Worm (Caenorhabditis elegans) whole organism, L3 larva: ENCODE data around the gene flh-1.
A peak's percentile ranks its signal among the peaks of the same experiment; 100 is the strongest.
"Not testable (repeated sequence)": the region's sequence is repeated elsewhere in the genome, so short reads cannot be mapped to it uniquely, and the experiment has no call there.

Experiments
- R02D3.7 ChIP-seq: fragments of 150-350 bp; optimal IDR thresholded peaks from 2 replicates; lab custom pipeline; 2014; ENCODE audit warnings: missing biosample characterization, missing genetic modification characterization
- aly-2 ChIP-seq: fragments of 150-350 bp; optimal IDR thresholded peaks from 2 replicates; lab custom pipeline; 2014; ENCODE audit warnings: missing biosample characterization, missing genetic modification characterization
- ceh-16 ChIP-seq: sonication (generic microtip); optimal IDR thresholded peaks from 2 replicates; lab custom pipeline; 2017; ENCODE audit warnings: missing biosample characterization, missing genetic modification characterization
- ceh-28 ChIP-seq: fragments of 150-350 bp; optimal IDR thresholded peaks from 2 replicates; lab custom pipeline; 2014; ENCODE audit warnings: missing biosample characterization, missing genetic modification reagents, missing genetic modification characterization
- ceh-82 ChIP-seq: fragments of 150-350 bp; optimal IDR thresholded peaks from 2 replicates; lab custom pipeline; 2014; ENCODE audit warnings: missing biosample characterization, missing genetic modification characterization
- egl-5 ChIP-seq: fragments of 150-350 bp; optimal IDR thresholded peaks from 2 replicates; lab custom pipeline; 2017; ENCODE audit warnings: missing biosample characterization, missing genetic modification reagents, missing genetic modification characterization, inconsistent platforms
- elt-1 ChIP-seq: fragments of 150-350 bp; optimal IDR thresholded peaks from 2 replicates; lab custom pipeline; 2014; ENCODE audit warnings: missing biosample characterization, missing genetic modification characterization
- elt-2 ChIP-seq: sonication (generic microtip); optimal IDR thresholded peaks from 2 replicates; lab custom pipeline; 2016; ENCODE audit warnings: missing genetic modification reagents, mild to moderate bottlenecking, missing genetic modification characterization, missing compliant biosample characterization
- elt-3 ChIP-seq, 3 experiments: fragments of 150-350 bp in 1 of 3; sonication (generic microtip) in 2 of 3; optimal IDR thresholded peaks; 2 replicates in 2 of 3; 4 replicates in 1 of 3; lab custom pipeline; 2014 to 2017; ENCODE audit warnings: missing biosample characterization in 3 of 3, missing genetic modification characterization in 3 of 3
- eor-1 ChIP-seq, 2 experiments: fragments of 150-350 bp; optimal IDR thresholded peaks; 2 replicates each; lab custom pipeline; 2014 to 2018; ENCODE audit warnings: missing biosample characterization in 2 of 2, missing genetic modification characterization in 2 of 2
- fkh-10 ChIP-seq: sonication (generic microtip); optimal IDR thresholded peaks from 2 replicates; lab custom pipeline; 2017; ENCODE audit warnings: missing biosample characterization, missing genetic modification reagents, missing genetic modification characterization
- fos-1 ChIP-seq: fragments of 150-350 bp; optimal IDR thresholded peaks from 2 replicates; lab custom pipeline; 2014; ENCODE audit warnings: missing biosample characterization, missing genetic modification characterization
- jun-1 ChIP-seq: fragments of 150-350 bp; optimal IDR thresholded peaks from 2 replicates; lab custom pipeline; 2014; ENCODE audit warnings: missing biosample characterization, missing genetic modification reagents, missing genetic modification characterization
- lin-15B ChIP-seq: fragments of 150-350 bp; optimal IDR thresholded peaks from 2 replicates; lab custom pipeline; 2014; ENCODE audit warnings: missing biosample characterization, missing genetic modification characterization
- lin-39 ChIP-seq: fragments of 150-350 bp; optimal IDR thresholded peaks from 2 replicates; lab custom pipeline; 2018; ENCODE audit warnings: missing biosample characterization, missing genetic modification reagents, missing genetic modification characterization
- mml-1 ChIP-seq: fragments of 150-350 bp; sonication (generic microtip); optimal IDR thresholded peaks from 3 replicates; lab custom pipeline; 2014; ENCODE audit warnings: missing biosample characterization, missing genetic modification characterization
- nfya-1 ChIP-seq: sonication (generic microtip); optimal IDR thresholded peaks from 2 replicates; lab custom pipeline; 2017; ENCODE audit warnings: missing genetic modification characterization, mild to moderate bottlenecking, missing compliant biosample characterization, antibody characterized with exemption, moderate library complexity; ENCODE audit not compliant: insufficient read depth
- nhr-11 ChIP-seq: fragments of 150-350 bp; optimal IDR thresholded peaks from 2 replicates; lab custom pipeline; 2014; ENCODE audit warnings: missing biosample characterization, missing genetic modification characterization
- nhr-23 ChIP-seq: fragments of 150-350 bp; optimal IDR thresholded peaks from 2 replicates; lab custom pipeline; 2014; ENCODE audit warnings: missing biosample characterization, missing genetic modification reagents, missing genetic modification characterization
- nhr-237 ChIP-seq: fragments of 150-350 bp; optimal IDR thresholded peaks from 2 replicates; lab custom pipeline; 2014; ENCODE audit warnings: missing biosample characterization, missing genetic modification characterization
- nhr-28 ChIP-seq: fragments of 150-350 bp; optimal IDR thresholded peaks from 2 replicates; lab custom pipeline; 2014; ENCODE audit warnings: missing biosample characterization, missing genetic modification characterization
- nhr-43 ChIP-seq: sonication (generic microtip); optimal IDR thresholded peaks from 2 replicates; lab custom pipeline; 2016; ENCODE audit warnings: mild to moderate bottlenecking, missing genetic modification characterization, missing compliant biosample characterization; ENCODE audit not compliant: poor library complexity, severe bottlenecking
- nhr-76 ChIP-seq: fragments of 150-350 bp; sonication (generic microtip); optimal IDR thresholded peaks from 5 replicates; lab custom pipeline; 2014; ENCODE audit warnings: missing biosample characterization, missing genetic modification characterization
- nhr-77 ChIP-seq: fragments of 150-350 bp; optimal IDR thresholded peaks from 2 replicates; lab custom pipeline; 2014; ENCODE audit warnings: missing biosample characterization, missing genetic modification characterization
- pqm-1 ChIP-seq: fragments of 150-350 bp; optimal IDR thresholded peaks from 2 replicates; lab custom pipeline; 2017; ENCODE audit warnings: missing biosample characterization, missing genetic modification characterization, inconsistent platforms
- sea-2 ChIP-seq: fragments of 150-350 bp; sonication (generic microtip); optimal IDR thresholded peaks from 4 replicates; lab custom pipeline; 2014; ENCODE audit warnings: missing biosample characterization, missing genetic modification reagents, missing genetic modification characterization
- skn-1 ChIP-seq: fragments of 150-350 bp; optimal IDR thresholded peaks from 2 replicates; lab custom pipeline; 2014; ENCODE audit warnings: missing biosample characterization, missing genetic modification characterization
- snpc-4 ChIP-seq: fragments of 150-350 bp; optimal IDR thresholded peaks from 2 replicates; lab custom pipeline; 2014; ENCODE audit warnings: missing biosample characterization, missing genetic modification characterization
- unc-62 ChIP-seq: fragments of 150-350 bp; sonication (generic microtip); optimal IDR thresholded peaks from 4 replicates; lab custom pipeline; 2014; ENCODE audit warnings: missing biosample characterization, missing genetic modification reagents, missing genetic modification characterization
- zag-1 ChIP-seq: fragments of 150-350 bp; optimal IDR thresholded peaks from 2 replicates; lab custom pipeline; 2014; ENCODE audit warnings: missing biosample characterization, missing genetic modification characterization
- ztf-11 ChIP-seq: fragments of 150-350 bp; optimal IDR thresholded peaks from 2 replicates; lab custom pipeline; 2014; ENCODE audit warnings: missing biosample characterization, missing genetic modification characterization
- ztf-4 ChIP-seq: fragments of 150-350 bp; optimal IDR thresholded peaks from 2 replicates; lab custom pipeline; 2014; ENCODE audit warnings: missing biosample characterization, missing genetic modification characterization

The flh-1 gene

ce11 chrIV:9256017-9256416 lies 8.1 kb downstream of the flh-1 start, which contains the start of gene Y11D7A.9:
Y11D7A.9 (minus strand) TSS chrIV:9256117.
- no peak for TF ChIP-seq aly-2 (tag; lab: Kevin White, UChicago)
- no peak for TF ChIP-seq lin-15B
- TF ChIP-seq pqm-1 (tag; lab: Kevin White, UChicago), result no peak
- TF ChIP-seq sea-2 (GFP tag; lab: Kevin White, UChicago), result no peak
- TF ChIP-seq elt-2 (tag; lab: Kevin White, UChicago), result no peak

ce11 chrIV:9251079-9251478 lies 13.0 kb downstream of the flh-1 start, which contains the start of gene Y11D7A.8:
Y11D7A.8 (plus strand) TSS chrIV:9251379.
- TF ChIP-seq ztf-4 (tag; lab: Kevin White, UChicago) (no peak), nhr-28 (tag; lab: Kevin White, UChicago) (no peak), fkh-10 (GFP tag; lab: Kevin White, UChicago) (no peak), ceh-16 (tag; lab: Kevin White, UChicago) (no peak), pqm-1 (tag; lab: Kevin White, UChicago) (no peak), eor-1 (tag; optimal IDR thresholded peaks at IDR 0.05; lab: Kevin White, UChicago) (no peak), lin-15B (no peak), elt-2 (tag; lab: Kevin White, UChicago) (no peak), snpc-4 (tag; lab: Kevin White, UChicago) (no peak), elt-1 (tag; lab: Kevin White, UChicago) (no peak), fos-1 (no peak), lin-39 (tag; lab: Kevin White, UChicago) (no peak), nhr-23 (tag; lab: Kevin White, UChicago) (no peak)
- TF ChIP-seq, all 47 proteins: peak for 0

ce11 chrIV:9249219-9249618 lies 14.9 kb downstream of the flh-1 start, which contains the start of gene Y11D7A.7:
Y11D7A.7 (plus strand) TSS chrIV:9249519.
- TF ChIP-seq R02D3.7, jun-1, elt-2 (tag; lab: Kevin White, UChicago): not testable (repeated sequence)
- TF ChIP-seq, all 47 proteins: peak for 0; not testable (repeated sequence) for 47

- TF ChIP-seq elt-2 (tag; lab: Kevin White, UChicago) (no peak), nhr-76 (no peak), ceh-28 (tag; lab: Kevin White, UChicago) (no peak), mml-1 (tag; lab: Kevin White, UChicago) (no peak), jun-1 (tag; lab: Kevin White, UChicago) (no peak), zag-1 (tag; lab: Kevin White, UChicago) (no peak)
Observed at ce11 chrIV:9245423-9245822, 18.6 kb downstream of the flh-1 start, which contains the start of gene Y11D7A.5. Y11D7A.5 (minus strand) TSS chrIV:9245523.

ce11 chrIV:9243670-9244069 lies 20.4 kb downstream of the flh-1 start, which contains the start of gene rab-28:
rab-28 (minus strand) TSS chrIV:9244012.
- TF ChIP-seq nhr-237 (tag; lab: Kevin White, UChicago) (no peak), ceh-82 (tag; lab: Kevin White, UChicago) (no peak), nhr-11 (no peak), nhr-23 (tag; lab: Kevin White, UChicago) (no peak)
- TF ChIP-seq, all 47 proteins: peak for 0

- TF ChIP-seq elt-3 (tag; optimal IDR thresholded peaks at IDR 0.05; lab: Kevin White, UChicago), result peak in 1 of 3 experiments; percentile 63
- no peak for TF ChIP-seq aly-2 (tag; lab: Kevin White, UChicago)
Observed at ce11 chrIV:9239151-9239550, 24.9 kb downstream of the flh-1 start.

ce11 chrIV:9232421-9233141 lies 31.5 kb downstream of the flh-1 start, which contains the start of gene Y11D7A.3:
Y11D7A.3 (plus strand) TSS chrIV:9233091.
- TF ChIP-seq ceh-82 (tag; lab: Kevin White, UChicago) (no peak), nfya-1 (tag; lab: Kevin White, UChicago) (no peak), ztf-4 (tag; lab: Kevin White, UChicago) (no peak), skn-1 (tag; lab: Kevin White, UChicago) (no peak), nhr-76 (no peak), ztf-11 (tag; lab: Kevin White, UChicago) (no peak), elt-1 (tag; lab: Kevin White, UChicago) (peak; percentile 77), snpc-4 (tag; lab: Kevin White, UChicago) (no peak), egl-5 (tag; lab: Kevin White, UChicago) (no peak), unc-62 (GFP tag; lab: Kevin White, UChicago) (no peak), nhr-43 (peak; percentile 31), nhr-23 (tag; lab: Kevin White, UChicago) (peak; percentile 43), nhr-77 (tag; lab: Kevin White, UChicago) (no peak)
